Worm (Caenorhabditis elegans) whole organism, young adult: ENCODE measurements around the gene F20D6.1.

Experiments
- B0261.1 ChIP-seq: sonication (generic microtip); optimal IDR thresholded peaks from 2 replicates; lab custom pipeline; 2016; ENCODE audit warnings: mild to moderate bottlenecking, missing genetic modification characterization, moderate library complexity, missing compliant biosample characterization
- D2030.7 ChIP-seq: fragments of 200-800 bp; sonication (Bioruptor generic); IDR thresholded peaks from 2 replicates; pipeline ENCODE4 v1.3.6; 2022; ENCODE audit warnings: missing genetic modification reagents, missing genetic modification characterization, missing compliant biosample characterization
- F10E7.11 ChIP-seq: sonication (generic microtip); optimal IDR thresholded peaks from 2 replicates; lab custom pipeline; 2017; ENCODE audit warnings: mild to moderate bottlenecking, missing genetic modification characterization, moderate library complexity, missing compliant biosample characterization
- F39B2.1 ChIP-seq: fragments of 200-800 bp; sonication (Bioruptor generic); IDR thresholded peaks from 2 replicates; pipeline ENCODE4 v1.3.6; 2022; ENCODE audit warnings: missing genetic modification reagents, missing genetic modification characterization, missing compliant biosample characterization
- F57A8.1 ChIP-seq: fragments of 200-800 bp; sonication (Bioruptor generic); optimal IDR thresholded peaks from 2 replicates; lab custom pipeline; 2018; ENCODE audit warnings: mild to moderate bottlenecking, missing genetic modification characterization, moderate library complexity, missing compliant biosample characterization
- Y53F4B.3 ChIP-seq: fragments of 200-800 bp; sonication (Bioruptor generic); IDR thresholded peaks from 2 replicates; pipeline ENCODE4 v1.3.6; 2022; ENCODE audit warnings: missing genetic modification reagents, missing genetic modification characterization, missing compliant biosample characterization
- Y67H2A.10 ChIP-seq: fragments of 200-800 bp; sonication (Bioruptor generic); conservative IDR thresholded peaks from 2 replicates; pipeline ENCODE4 v1.3.6; 2022; ENCODE audit warnings: missing genetic modification reagents, missing genetic modification characterization, missing compliant biosample characterization
- athp-1 ChIP-seq: sonication (generic microtip); optimal IDR thresholded peaks from 2 replicates; lab custom pipeline; 2017; ENCODE audit warnings: mild to moderate bottlenecking, missing genetic modification characterization, missing compliant biosample characterization
- attf-3 ChIP-seq: fragments of 200-800 bp; sonication (Bioruptor generic); conservative IDR thresholded peaks from 2 replicates; pipeline ENCODE4 v1.3.6; 2022; ENCODE audit warnings: missing genetic modification reagents, missing genetic modification characterization, missing compliant biosample characterization
- attf-5 ChIP-seq: fragments of 200-800 bp; sonication (Bioruptor generic); optimal IDR thresholded peaks from 2 replicates; lab custom pipeline; 2018; ENCODE audit warnings: mild to moderate bottlenecking, missing genetic modification characterization, missing compliant biosample characterization
- attf-6 ChIP-seq: fragments of 200-800 bp; sonication (Bioruptor generic); IDR thresholded peaks from 2 replicates; pipeline ENCODE4 v1.3.6; 2022; ENCODE audit warnings: missing genetic modification reagents, missing genetic modification characterization, missing compliant biosample characterization
- bed-1 ChIP-seq: fragments of 200-800 bp; sonication (Bioruptor generic); IDR thresholded peaks from 2 replicates; pipeline ENCODE4 v1.3.6; 2022; ENCODE audit warnings: missing genetic modification reagents, missing genetic modification characterization, missing compliant biosample characterization
- bed-2 ChIP-seq: fragments of 200-800 bp; sonication (Bioruptor generic); IDR thresholded peaks from 2 replicates; pipeline ENCODE4 v1.3.6; 2022; ENCODE audit warnings: missing genetic modification reagents, missing genetic modification characterization, missing compliant biosample characterization
- cebp-1 ChIP-seq, 2 experiments: fragments of 200-800 bp in 1 of 2; sonication (Bioruptor generic) in 1 of 2; sonication (generic microtip) in 1 of 2; IDR thresholded peaks in 1 of 2; optimal IDR thresholded peaks in 1 of 2; 2 replicates each; pipeline versions ENCODE4 v1.3.6 to Lab custom; 2017 to 2022; ENCODE audit warnings: missing compliant biosample characterization in 2 of 2, missing genetic modification characterization in 2 of 2, mild to moderate bottlenecking in 1 of 2, missing genetic modification reagents in 1 of 2, moderate library complexity in 1 of 2
- ceh-100 ChIP-seq: fragments of 200-800 bp; sonication (Bioruptor generic); IDR thresholded peaks from 2 replicates; pipeline ENCODE4 v1.3.6; 2022; ENCODE audit warnings: missing genetic modification reagents, missing genetic modification characterization, missing compliant biosample characterization
- ceh-27 ChIP-seq: fragments of 200-800 bp; sonication (Bioruptor generic); optimal IDR thresholded peaks from 2 replicates; lab custom pipeline; 2018; ENCODE audit warnings: mild to moderate bottlenecking, missing genetic modification characterization, moderate library complexity, missing compliant biosample characterization
- ceh-58 ChIP-seq: fragments of 200-800 bp; sonication (Bioruptor generic); IDR thresholded peaks from 2 replicates; pipeline ENCODE4 v1.3.6; 2022; ENCODE audit warnings: missing genetic modification characterization, missing compliant biosample characterization
- dpff-1 ChIP-seq: sonication (generic microtip); optimal IDR thresholded peaks from 2 replicates; lab custom pipeline; 2017; ENCODE audit warnings: mild to moderate bottlenecking, missing genetic modification characterization, missing compliant biosample characterization
- efl-1 ChIP-seq: fragments of 150-350 bp; optimal IDR thresholded peaks from 2 replicates; lab custom pipeline; 2014; ENCODE audit warnings: missing biosample characterization, missing genetic modification reagents, missing genetic modification characterization
- egl-44 ChIP-seq: fragments of 200-800 bp; sonication (Bioruptor generic); IDR thresholded peaks from 2 replicates; pipeline ENCODE4 v1.3.6; 2022; ENCODE audit warnings: missing genetic modification reagents, missing genetic modification characterization, missing compliant biosample characterization
- ets-4 ChIP-seq: fragments of 200-800 bp; sonication (Bioruptor generic); optimal IDR thresholded peaks from 2 replicates; lab custom pipeline; 2018; ENCODE audit warnings: mild to moderate bottlenecking, missing genetic modification characterization, missing compliant biosample characterization
- fkh-3 ChIP-seq: sonication (generic microtip); optimal IDR thresholded peaks from 2 replicates; lab custom pipeline; 2016; ENCODE audit warnings: mild to moderate bottlenecking, missing genetic modification characterization, missing compliant biosample characterization
- gei-17 ChIP-seq: fragments of 200-800 bp; sonication (Bioruptor generic); optimal IDR thresholded peaks from 2 replicates; lab custom pipeline; 2018; ENCODE audit warnings: mild to moderate bottlenecking, missing genetic modification characterization, missing compliant biosample characterization
- hlh-26 ChIP-seq: fragments of 200-800 bp; sonication (Bioruptor generic); conservative IDR thresholded peaks from 2 replicates; pipeline ENCODE4 v1.3.6; 2022; ENCODE audit warnings: missing genetic modification reagents, missing genetic modification characterization, missing compliant biosample characterization
- hmg-1.2 ChIP-seq: fragments of 200-800 bp; sonication (Bioruptor generic); IDR thresholded peaks from 2 replicates; pipeline ENCODE4 v1.3.6; 2022; ENCODE audit warnings: missing genetic modification reagents, missing genetic modification characterization, missing compliant biosample characterization
- lag-1 ChIP-seq: fragments of 200-800 bp; sonication (Bioruptor generic); IDR thresholded peaks from 2 replicates; pipeline ENCODE4 v1.3.6; 2022; ENCODE audit warnings: missing genetic modification reagents, missing genetic modification characterization, missing compliant biosample characterization
- madf-6 ChIP-seq: fragments of 200-800 bp; sonication (Bioruptor generic); IDR thresholded peaks from 2 replicates; pipeline ENCODE4 v1.3.6; 2022; ENCODE audit warnings: missing genetic modification reagents, missing genetic modification characterization, missing compliant biosample characterization
- mes-4 ChIP-seq: sonication (generic microtip); optimal IDR thresholded peaks from 2 replicates; lab custom pipeline; 2016; ENCODE audit warnings: missing genotype, missing genetic modification characterization, missing compliant biosample characterization
- nfya-1 ChIP-seq: sonication (generic microtip); optimal IDR thresholded peaks from 2 replicates; lab custom pipeline; 2017; ENCODE audit warnings: antibody characterized with exemption, missing compliant biosample characterization, missing genetic modification characterization, borderline replicate concordance; ENCODE audit not compliant: insufficient read depth
- nhr-90 ChIP-seq: sonication (generic microtip); optimal IDR thresholded peaks from 2 replicates; lab custom pipeline; 2016; ENCODE audit warnings: missing genotype, mild to moderate bottlenecking, missing genetic modification characterization, missing compliant biosample characterization
- repo-1 ChIP-seq: sonication (generic microtip); optimal IDR thresholded peaks from 2 replicates; lab custom pipeline; 2017; ENCODE audit warnings: mild to moderate bottlenecking, missing genetic modification characterization, missing compliant biosample characterization
- rpc-1 ChIP-seq, 2 experiments: fragments of 150-350 bp in 1 of 2; sonication (generic microtip) in 1 of 2; optimal IDR thresholded peaks; 2 replicates each; lab custom pipeline; 2014 to 2018; ENCODE audit warnings: missing biosample characterization in 1 of 2, missing genetic modification characterization in 1 of 2, missing genetic modification reagents in 1 of 2, missing genotype in 1 of 2
- sdz-38 ChIP-seq: sonication (generic microtip); optimal IDR thresholded peaks from 2 replicates; lab custom pipeline; 2016; ENCODE audit warnings: missing genotype, missing genetic modification characterization, missing compliant biosample characterization
- sptf-2 ChIP-seq: fragments of 200-800 bp; sonication (Bioruptor generic); optimal IDR thresholded peaks from 2 replicates; lab custom pipeline; 2018; ENCODE audit warnings: mild to moderate bottlenecking, missing genetic modification characterization, missing compliant biosample characterization
- tlf-1 ChIP-seq: fragments of 200-800 bp; sonication (Bioruptor generic); optimal IDR thresholded peaks from 2 replicates; lab custom pipeline; 2018; ENCODE audit warnings: mild to moderate bottlenecking, missing genetic modification characterization, missing compliant biosample characterization
- xnd-1 ChIP-seq: sonication (generic microtip); optimal IDR thresholded peaks from 2 replicates; lab custom pipeline; 2016; ENCODE audit warnings: missing genotype, missing genetic modification reagents, missing genetic modification characterization, missing compliant biosample characterization
- ztf-3 ChIP-seq: fragments of 200-800 bp; sonication (Bioruptor generic); optimal IDR thresholded peaks from 2 replicates; lab custom pipeline; 2018; ENCODE audit warnings: mild to moderate bottlenecking, missing genetic modification characterization, missing compliant biosample characterization
- ztf-6 ChIP-seq: fragments of 200-800 bp; sonication (Bioruptor generic); IDR thresholded peaks from 2 replicates; pipeline ENCODE4 v1.3.6; 2022; ENCODE audit warnings: missing genetic modification reagents, missing genetic modification characterization, missing compliant biosample characterization

F20D6.1 gene

ce11 chrV:8190016-8190415 is 514 bp upstream of the F20D6.1 start, which contains the start of gene F20D6.12:
Gene F20D6.12 (minus strand): TSS chrV:8190116.
- TF ChIP-seq sdz-38 (tag; lab: Kevin White, UChicago) = no peak
- TF ChIP-seq D2030.7 (GFP tag; lab: Robert Waterston, UW) = no peak
- TF ChIP-seq attf-5 = no peak
- no peak for TF ChIP-seq F39B2.1
- TF ChIP-seq nhr-90 (tag; lab: Kevin White, UChicago) = no peak
- TF ChIP-seq bed-2 (GFP tag; lab: Robert Waterston, UW) = no peak
- no peak for TF ChIP-seq tlf-1 (GFP tag; lab: Kevin White, UChicago)
- TF ChIP-seq ceh-27 (GFP tag; lab: Kevin White, UChicago) = no peak
- TF ChIP-seq athp-1 (tag; lab: Kevin White, UChicago) = no peak
- TF ChIP-seq dpff-1 (tag; lab: Kevin White, UChicago) = no peak
- no peak for TF ChIP-seq F10E7.11
- TF ChIP-seq repo-1 = no peak

DNA sequence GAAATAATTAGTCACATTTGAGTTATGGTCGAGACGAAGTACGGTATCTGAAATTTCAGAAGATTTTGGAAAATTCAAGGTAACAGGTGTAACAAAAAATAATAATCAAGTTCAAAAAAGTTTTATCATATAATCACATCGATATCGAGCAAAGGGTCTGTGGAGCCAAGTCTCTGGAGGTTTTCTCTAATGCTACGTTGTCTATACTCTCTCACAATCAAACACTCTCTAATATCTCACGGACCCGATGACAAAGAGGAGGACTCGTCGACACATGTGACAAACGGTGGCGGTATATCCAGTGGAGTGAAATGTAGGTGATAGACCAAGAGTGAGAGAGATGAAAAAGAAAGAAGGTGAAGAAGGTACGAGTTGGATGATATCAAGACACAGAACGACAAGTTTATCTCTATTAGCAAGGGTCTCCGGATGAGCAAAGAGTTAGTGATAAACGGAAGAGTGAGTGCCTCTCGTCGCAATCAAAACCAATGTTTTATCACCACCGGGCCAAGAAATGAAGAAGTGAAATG is 5.4 kb downstream of the F20D6.1 start, which contains the start of gene F20D6.10:
Gene F20D6.10 (minus strand): TSS at position 51 of the 530 bp plus-strand sequence.
- TF ChIP-seq fkh-3 (tag; lab: Kevin White, UChicago) (no peak), gei-17 (GFP tag; lab: Kevin White, UChicago) (no peak), ztf-6 (GFP tag; lab: Robert Waterston, UW) (no peak), bed-1 (GFP tag; lab: Robert Waterston, UW) (no peak), lag-1 (GFP tag; lab: Robert Waterston, UW) (no peak), sptf-2 (GFP tag; lab: Kevin White, UChicago) (no peak), nfya-1 (tag; lab: Kevin White, UChicago) (no peak), cebp-1 (GFP tag; IDR thresholded peaks at IDR 0.05; lab: Robert Waterston, UW) (no peak), cebp-1 (tag; optimal IDR thresholded peaks at IDR 0.05; lab: Kevin White, UChicago) (no peak), dpff-1 (tag; lab: Kevin White, UChicago) (no peak), attf-6 (GFP tag; lab: Robert Waterston, UW) (no peak), hlh-26 (no peak), B0261.1 (tag; lab: Kevin White, UChicago) (no peak), tlf-1 (GFP tag; lab: Kevin White, UChicago) (no peak), efl-1 (GFP tag; lab: Kevin White, UChicago) (no peak), ceh-100 (GFP tag; lab: Robert Waterston, UW) (no peak), ceh-58 (GFP tag; lab: Robert Waterston, UW) (no peak), ztf-3 (no peak), bed-2 (GFP tag; lab: Robert Waterston, UW) (no peak), hmg-1.2 (GFP tag; lab: Robert Waterston, UW) (no peak)
- TF ChIP-seq, all 124 proteins: peak for 0

ce11 chrV:8196993-8197392 is 6.5 kb downstream of the F20D6.1 start:
- no peak for TF ChIP-seq mes-4 (tag; lab: Kevin White, UChicago)
- no peak for TF ChIP-seq Y67H2A.10 (GFP tag; lab: Robert Waterston, UW)
- TF ChIP-seq rpc-1 (optimal IDR thresholded peaks at IDR 0.05; lab: Kevin White, UChicago) = no peak
- no peak for TF ChIP-seq rpc-1 (tag; optimal IDR thresholded peaks at IDR 0.05; lab: Kevin White, UChicago)
- no peak for TF ChIP-seq attf-3 (GFP tag; lab: Robert Waterston, UW)

- TF ChIP-seq ets-4 (GFP tag; lab: Kevin White, UChicago) (no peak), bed-2 (GFP tag; lab: Robert Waterston, UW) (no peak), rpc-1 (optimal IDR thresholded peaks at IDR 0.05; lab: Kevin White, UChicago) (no peak), rpc-1 (tag; optimal IDR thresholded peaks at IDR 0.05; lab: Kevin White, UChicago) (no peak), Y53F4B.3 (GFP tag; lab: Robert Waterston, UW) (no peak), xnd-1 (tag; lab: Kevin White, UChicago) (no peak), F57A8.1 (no peak), madf-6 (GFP tag; lab: Robert Waterston, UW) (no peak), egl-44 (no peak)
- TF ChIP-seq, all 124 proteins: peak for 0
These were observed 8.5 kb downstream of the F20D6.1 start, which contains the start of gene F20D6.11 for ce11 chrV:8198994-8199393. Gene F20D6.11 (minus strand): TSS chrV:8199094.
